Worm (Caenorhabditis elegans) whole organism, L3 larva: Measurements from ENCODE around the gene catp-5.

ENCODE experiments used
- aly-2 ChIP-seq: fragments of 150-350 bp; optimal IDR thresholded peaks from 2 replicates; lab custom pipeline; 2014; ENCODE audit warnings: missing biosample characterization, missing genetic modification characterization
- ceh-16 ChIP-seq: sonication (generic microtip); optimal IDR thresholded peaks from 2 replicates; lab custom pipeline; 2017; ENCODE audit warnings: missing biosample characterization, missing genetic modification characterization
- eor-1 ChIP-seq, 2 experiments: fragments of 150-350 bp; optimal IDR thresholded peaks; 2 replicates each; lab custom pipeline; 2014 to 2018; ENCODE audit warnings: missing biosample characterization in 2 of 2, missing genetic modification characterization in 2 of 2
- fos-1 ChIP-seq: fragments of 150-350 bp; optimal IDR thresholded peaks from 2 replicates; lab custom pipeline; 2014; ENCODE audit warnings: missing biosample characterization, missing genetic modification characterization
- jun-1 ChIP-seq: fragments of 150-350 bp; optimal IDR thresholded peaks from 2 replicates; lab custom pipeline; 2014; ENCODE audit warnings: missing biosample characterization, missing genetic modification reagents, missing genetic modification characterization
- mml-1 ChIP-seq: fragments of 150-350 bp; sonication (generic microtip); optimal IDR thresholded peaks from 3 replicates; lab custom pipeline; 2014; ENCODE audit warnings: missing biosample characterization, missing genetic modification characterization
- nhr-28 ChIP-seq: fragments of 150-350 bp; optimal IDR thresholded peaks from 2 replicates; lab custom pipeline; 2014; ENCODE audit warnings: missing biosample characterization, missing genetic modification characterization
- nhr-77 ChIP-seq: fragments of 150-350 bp; optimal IDR thresholded peaks from 2 replicates; lab custom pipeline; 2014; ENCODE audit warnings: missing biosample characterization, missing genetic modification characterization
- snpc-4 ChIP-seq: fragments of 150-350 bp; optimal IDR thresholded peaks from 2 replicates; lab custom pipeline; 2014; ENCODE audit warnings: missing biosample characterization, missing genetic modification characterization
- tbx-2 ChIP-seq: sonication (generic microtip); optimal IDR thresholded peaks from 2 replicates; lab custom pipeline; 2016; ENCODE audit warnings: mild to moderate bottlenecking, missing genetic modification characterization, missing compliant biosample characterization
- unc-39 ChIP-seq: sonication (generic microtip); optimal IDR thresholded peaks from 4 replicates; lab custom pipeline; 2017; ENCODE audit warnings: missing biosample characterization, missing genetic modification characterization

DNA sequence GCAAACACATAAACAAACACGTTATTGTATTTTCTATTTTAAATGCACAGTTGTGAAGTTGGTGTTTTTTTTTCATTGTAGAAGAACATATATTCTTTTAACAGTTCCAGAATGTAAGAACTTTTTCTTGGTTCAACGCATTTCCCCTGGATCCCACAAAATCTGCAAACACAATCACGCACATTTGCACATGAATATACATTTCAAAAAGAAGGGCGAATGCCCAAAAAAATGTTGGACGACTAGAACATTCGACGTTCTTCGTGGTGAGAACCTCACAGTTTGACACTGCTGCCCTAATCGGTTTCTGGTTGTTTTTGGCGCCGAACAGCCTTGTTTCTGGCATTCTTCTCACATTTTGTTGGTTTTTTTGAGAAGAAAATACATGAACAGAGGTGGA lies 10.9 kb upstream of the catp-5 start:
- TF ChIP-seq unc-39 (no peak), nhr-28 (tag; lab: Kevin White, UChicago) (no peak), snpc-4 (tag; lab: Kevin White, UChicago) (no peak), mml-1 (no peak), fos-1 (tag; lab: Kevin White, UChicago) (no peak), tbx-2 (tag; lab: Kevin White, UChicago) (no peak), nhr-77 (tag; lab: Kevin White, UChicago) (no peak), eor-1 (tag; optimal IDR thresholded peaks at IDR 0.05; lab: Kevin White, UChicago) (no peak), ceh-16 (tag; lab: Kevin White, UChicago) (no peak), aly-2 (tag; lab: Kevin White, UChicago) (no peak), jun-1 (tag; lab: Kevin White, UChicago) (no peak)
